Fruit fly (Drosophila melanogaster) whole organism, embryonic: Measurements from ENCODE around the gene Gs1l.

Source experiments
- Ada2b ChIP-seq: fragments of 200-800 bp; sonication (Bioruptor generic); IDR thresholded peaks from 2 replicates; pipeline ENCODE4 v1.3.6; 2022; ENCODE audit warnings: missing biosample characterization, missing genetic modification characterization
- Blimp-1 ChIP-seq: fragments of 200-800 bp; sonication (Bioruptor generic); optimal IDR thresholded peaks from 3 replicates; lab custom pipeline; 2018; ENCODE audit warnings: missing biosample characterization, missing genetic modification characterization, mild to moderate bottlenecking, moderate library complexity, missing genetic modification reagents
- Bteb2 ChIP-seq: fragments of 200-800 bp; sonication (Bioruptor generic); optimal IDR thresholded peaks from 2 replicates; lab custom pipeline; 2016; ENCODE audit warnings: missing biosample characterization, missing genetic modification characterization
- CG12155 ChIP-seq: fragments of 200-800 bp; sonication (Bioruptor generic); optimal IDR thresholded peaks from 3 replicates; lab custom pipeline; 2016; ENCODE audit warnings: missing biosample characterization, missing genetic modification characterization
- CG14667 ChIP-seq: fragments of 200-800 bp; sonication (Bioruptor generic); IDR thresholded peaks from 2 replicates; pipeline ENCODE4 v1.3.6; 2022; ENCODE audit warnings: missing biosample characterization, missing genetic modification characterization
- CG14710 ChIP-seq: fragments of 200-800 bp; sonication (Bioruptor generic); optimal IDR thresholded peaks from 3 replicates; lab custom pipeline; 2019; ENCODE audit warnings: missing biosample characterization, mild to moderate bottlenecking, missing genetic modification characterization, moderate library complexity
- CG15479 ChIP-seq: fragments of 200-800 bp; sonication (Bioruptor generic); optimal IDR thresholded peaks from 3 replicates; lab custom pipeline; 2019; ENCODE audit warnings: missing biosample characterization, mild to moderate bottlenecking, missing genetic modification characterization, moderate library complexity
- CG32532 ChIP-seq: fragments of 200-800 bp; sonication (Bioruptor generic); IDR thresholded peaks from 2 replicates; pipeline ENCODE4 v1.3.6; 2022; ENCODE audit warnings: missing biosample characterization, missing genetic modification characterization
- CG3407 ChIP-seq: fragments of 200-800 bp; sonication (Bioruptor generic); optimal IDR thresholded peaks from 2 replicates; lab custom pipeline; 2018; ENCODE audit warnings: missing biosample characterization, mild to moderate bottlenecking, missing genetic modification characterization
- CG34376 ChIP-seq: fragments of 200-800 bp; sonication (Bioruptor generic); optimal IDR thresholded peaks from 2 replicates; lab custom pipeline; 2018; ENCODE audit warnings: missing biosample characterization, mild to moderate bottlenecking, missing genetic modification characterization
- CG3995 ChIP-seq: fragments of 200-800 bp; sonication (Bioruptor generic); optimal IDR thresholded peaks from 3 replicates; lab custom pipeline; 2016; ENCODE audit warnings: missing biosample characterization, missing genetic modification characterization
- CG42726 ChIP-seq: fragments of 200-800 bp; sonication (Bioruptor generic); IDR thresholded peaks from 2 replicates; pipeline ENCODE4 v1.3.6; 2022; ENCODE audit warnings: missing biosample characterization, missing genetic modification characterization; ENCODE audit not compliant: partially characterized antibody
- CG6654 ChIP-seq: fragments of 200-800 bp; sonication (Bioruptor generic); optimal IDR thresholded peaks from 2 replicates; lab custom pipeline; 2017; ENCODE audit warnings: missing biosample characterization, mild to moderate bottlenecking, missing genetic modification characterization
- CG6765 ChIP-seq: fragments of 200-800 bp; sonication (Bioruptor generic); optimal IDR thresholded peaks from 3 replicates; lab custom pipeline; 2017; ENCODE audit warnings: missing biosample characterization, mild to moderate bottlenecking, missing genetic modification characterization
- CG6791 ChIP-seq: fragments of 200-800 bp; sonication (Bioruptor generic); IDR thresholded peaks from 3 replicates; pipeline ENCODE4 v1.3.6; 2022; ENCODE audit warnings: missing biosample characterization, missing genetic modification characterization; ENCODE audit not compliant: partially characterized antibody
- CG6854 ChIP-seq: fragments of 200-800 bp; sonication (Bioruptor generic); optimal IDR thresholded peaks from 3 replicates; lab custom pipeline; 2017; ENCODE audit warnings: missing biosample characterization, mild to moderate bottlenecking, missing genetic modification characterization
- CG7786 ChIP-seq: fragments of 200-800 bp; sonication (Bioruptor generic); optimal IDR thresholded peaks from 2 replicates; lab custom pipeline; 2016; ENCODE audit warnings: missing biosample characterization, missing genetic modification characterization
- CG8290 ChIP-seq, 3 experiments: fragments of 200-800 bp; sonication (Bioruptor generic); optimal IDR thresholded peaks; 2 replicates each; lab custom pipeline; 2016 to 2019; ENCODE audit warnings: missing biosample characterization in 3 of 3, missing genetic modification characterization in 3 of 3, mild to moderate bottlenecking in 2 of 3, moderate library complexity in 1 of 3
- CG8924 ChIP-seq: fragments of 200-800 bp; optimal IDR thresholded peaks from 3 replicates; lab custom pipeline; 2019; ENCODE audit warnings: missing biosample characterization, mild to moderate bottlenecking, missing genetic modification characterization, moderate library complexity
- CHES-1-like ChIP-seq: fragments of 200-800 bp; sonication (Bioruptor generic); optimal IDR thresholded peaks from 2 replicates; lab custom pipeline; 2016; ENCODE audit warnings: missing biosample characterization, missing genetic modification characterization
- D19A ChIP-seq: fragments of 200-800 bp; optimal IDR thresholded peaks from 3 replicates; lab custom pipeline; 2019; ENCODE audit warnings: missing biosample characterization, mild to moderate bottlenecking, missing genetic modification characterization, moderate library complexity
- Gsc ChIP-seq: fragments of 200-800 bp; sonication (Bioruptor generic); IDR thresholded peaks from 2 replicates; pipeline ENCODE4 v1.3.6; 2022; ENCODE audit warnings: missing biosample characterization, missing genetic modification characterization
- Gug ChIP-seq: fragments of 200-800 bp; sonication (Bioruptor generic); IDR thresholded peaks from 4 replicates; pipeline ENCODE4 v1.3.6; 2022; ENCODE audit warnings: missing biosample characterization, missing genetic modification characterization
- HmgZ ChIP-seq: fragments of 200-800 bp; sonication (Bioruptor generic); optimal IDR thresholded peaks from 2 replicates; lab custom pipeline; 2018; ENCODE audit warnings: missing biosample characterization, mild to moderate bottlenecking, missing genetic modification characterization
- Hr39 ChIP-seq: fragments of >200 bp; optimal IDR thresholded peaks from 2 replicates; lab custom pipeline; 2017
- Hr78 ChIP-seq, 2 experiments: fragments of 200-800 bp in 1 of 2; fragments of >200 bp in 1 of 2; sonication (Bioruptor generic) in 1 of 2; optimal IDR thresholded peaks; 2 replicates each; lab custom pipeline; 2017 to 2019; ENCODE audit warnings: missing biosample characterization in 2 of 2, missing genetic modification characterization in 2 of 2, mild to moderate bottlenecking in 1 of 2, moderate library complexity in 1 of 2
- Hsf ChIP-seq: fragments of 200-800 bp; sonication (Bioruptor generic); optimal IDR thresholded peaks from 3 replicates; lab custom pipeline; 2016; ENCODE audit warnings: missing biosample characterization, missing genetic modification characterization
- Mrtf ChIP-seq: fragments of 200-800 bp; sonication (Bioruptor generic); IDR thresholded peaks from 3 replicates; pipeline ENCODE4 v1.3.6; 2022; ENCODE audit warnings: missing biosample characterization, missing genetic modification characterization
- NC2α ChIP-seq: fragments of 200-800 bp; sonication (Bioruptor generic); optimal IDR thresholded peaks from 2 replicates; lab custom pipeline; 2016; ENCODE audit warnings: missing biosample characterization, missing genetic modification characterization
- NfI ChIP-seq: fragments of 200-800 bp; sonication (Bioruptor generic); optimal IDR thresholded peaks from 3 replicates; lab custom pipeline; 2018; ENCODE audit warnings: missing biosample characterization, mild to moderate bottlenecking, missing genetic modification characterization, moderate library complexity
- PHDP ChIP-seq: fragments of 200-800 bp; sonication (Bioruptor generic); optimal IDR thresholded peaks from 3 replicates; lab custom pipeline; 2018; ENCODE audit warnings: missing biosample characterization, mild to moderate bottlenecking, missing genetic modification characterization, moderate library complexity
- Rx ChIP-seq: fragments of 200-800 bp; sonication (Bioruptor generic); IDR thresholded peaks from 2 replicates; pipeline ENCODE4 v1.3.6; 2022; ENCODE audit warnings: missing biosample characterization, missing genetic modification characterization
- Sin3A ChIP-seq: fragments of >200 bp; optimal IDR thresholded peaks from 2 replicates; lab custom pipeline; 2018
- Ssrp ChIP-seq: fragments of 200-800 bp; sonication (Bioruptor generic); optimal IDR thresholded peaks from 2 replicates; lab custom pipeline; 2018; ENCODE audit warnings: missing biosample characterization, mild to moderate bottlenecking, missing genetic modification characterization, moderate library complexity
- YL-1 ChIP-seq: fragments of 200-800 bp; sonication (Bioruptor generic); optimal IDR thresholded peaks from 3 replicates; lab custom pipeline; 2017; ENCODE audit warnings: missing biosample characterization, mild to moderate bottlenecking, missing genetic modification characterization
- ara ChIP-seq: fragments of 200-800 bp; sonication (Bioruptor generic); IDR thresholded peaks from 2 replicates; pipeline ENCODE4 v1.3.6; 2022; ENCODE audit warnings: missing biosample characterization, missing genetic modification characterization
- btn ChIP-seq: fragments of 200-800 bp; sonication (Bioruptor generic); optimal IDR thresholded peaks from 2 replicates; lab custom pipeline; 2016; ENCODE audit warnings: missing biosample characterization, missing genetic modification characterization
- dimm ChIP-seq: fragments of 200-800 bp; sonication (Bioruptor generic); IDR thresholded peaks from 2 replicates; pipeline ENCODE4 v1.3.6; 2022; ENCODE audit warnings: missing biosample characterization, missing genetic modification characterization
- dmrt99B ChIP-seq: fragments of 200-800 bp; sonication (Bioruptor generic); optimal IDR thresholded peaks from 2 replicates; lab custom pipeline; 2018; ENCODE audit warnings: missing biosample characterization, mild to moderate bottlenecking, missing genetic modification characterization, moderate library complexity
- fru ChIP-seq: fragments of >200 bp; optimal IDR thresholded peaks from 2 replicates; lab custom pipeline; 2017
- gsb-n ChIP-seq: fragments of 200-800 bp; sonication (Bioruptor generic); optimal IDR thresholded peaks from 3 replicates; lab custom pipeline; 2018; ENCODE audit warnings: missing biosample characterization, mild to moderate bottlenecking, missing genetic modification characterization
- gt ChIP-seq: fragments of 200-800 bp; sonication (Bioruptor generic); IDR thresholded peaks from 2 replicates; pipeline ENCODE4 v1.3.6; 2022; ENCODE audit warnings: missing biosample characterization, missing genetic modification characterization
- jing ChIP-seq: fragments of 200-800 bp; sonication (Bioruptor generic); optimal IDR thresholded peaks from 2 replicates; lab custom pipeline; 2018; ENCODE audit warnings: missing biosample characterization, mild to moderate bottlenecking, missing genetic modification characterization
- kay ChIP-seq: fragments of 200-800 bp; sonication (Bioruptor generic); optimal IDR thresholded peaks from 2 replicates; lab custom pipeline; 2016; ENCODE audit warnings: missing biosample characterization, missing genetic modification characterization
- lov ChIP-seq, 2 experiments: fragments of 200-800 bp in 1 of 2; fragments of >200 bp in 1 of 2; sonication (Bioruptor generic) in 1 of 2; IDR thresholded peaks in 1 of 2; optimal IDR thresholded peaks in 1 of 2; 2 replicates in 1 of 2; 3 replicates in 1 of 2; pipeline versions ENCODE4 v1.3.6 to Lab custom; 2017 to 2022; ENCODE audit warnings: missing biosample characterization in 1 of 2, missing genetic modification characterization in 1 of 2
- luna ChIP-seq: fragments of 200-800 bp; sonication (Bioruptor generic); optimal IDR thresholded peaks from 2 replicates; lab custom pipeline; 2016; ENCODE audit warnings: missing biosample characterization, missing genetic modification characterization
- schlank ChIP-seq: fragments of 200-800 bp; sonication (Bioruptor generic); optimal IDR thresholded peaks from 2 replicates; lab custom pipeline; 2018; ENCODE audit warnings: missing biosample characterization, mild to moderate bottlenecking, missing genetic modification characterization
- sens-2 ChIP-seq: fragments of 200-800 bp; sonication (Bioruptor generic); IDR thresholded peaks from 2 replicates; pipeline ENCODE4 v1.3.6; 2022; ENCODE audit warnings: missing biosample characterization, missing genetic modification characterization
- slp2 ChIP-seq: fragments of 200-800 bp; sonication (Bioruptor generic); optimal IDR thresholded peaks from 2 replicates; lab custom pipeline; 2016; ENCODE audit warnings: missing biosample characterization, missing genetic modification characterization
- sug ChIP-seq: fragments of 200-800 bp; optimal IDR thresholded peaks from 2 replicates; lab custom pipeline; 2019; ENCODE audit warnings: missing biosample characterization, mild to moderate bottlenecking, missing genetic modification characterization, moderate library complexity
- tap ChIP-seq: fragments of 200-800 bp; optimal IDR thresholded peaks from 3 replicates; lab custom pipeline; 2019; ENCODE audit warnings: missing biosample characterization, mild to moderate bottlenecking, missing genetic modification characterization, moderate library complexity
- zfh2 ChIP-seq: fragments of 200-800 bp; sonication (Bioruptor generic); optimal IDR thresholded peaks from 2 replicates; lab custom pipeline; 2016; ENCODE audit warnings: missing biosample characterization, missing genetic modification characterization

Gene Gs1l

dm6 chr2L:4463323-4463722, 6.7 kb upstream of the Gs1l start, which contains the start of the genes CG15443 and Paris (continued):
- no peak for TF ChIP-seq Hr78 (GFP tag; optimal IDR thresholded peaks at IDR 0.05; lab: Kevin White, UChicago)
- peak; percentile 49 for TF ChIP-seq CG34376 (GFP tag; lab: Kevin White, UChicago)
- no peak for TF ChIP-seq CG3407 (GFP tag; lab: Kevin White, UChicago)
- no peak for TF ChIP-seq YL-1 (GFP tag; lab: Kevin White, UChicago)
- TF ChIP-seq Sin3A (lab: Kevin White, UChicago), result no peak
- TF ChIP-seq gsb-n (tag; lab: Kevin White, UChicago), result no peak
- no peak for TF ChIP-seq kay (GFP tag; lab: Kevin White, UChicago)
- no peak for TF ChIP-seq fru
- no peak for TF ChIP-seq CG42726 (GFP tag; lab: Robert Waterston, UW)
- TF ChIP-seq Hr39 (lab: Kevin White, UChicago), result no peak
- TF ChIP-seq PHDP (tag; lab: Kevin White, UChicago), result no peak
- no peak for TF ChIP-seq D19A (tag; lab: Kevin White, UChicago)
- no peak for TF ChIP-seq Hsf (GFP tag; lab: Kevin White, UChicago)
- TF ChIP-seq CHES-1-like (GFP tag; lab: Kevin White, UChicago), result no peak
- TF ChIP-seq Gsc (GFP tag; lab: Robert Waterston, UW), result no peak
- no peak for TF ChIP-seq lov (optimal IDR thresholded peaks at IDR 0.05; lab: Kevin White, UChicago)
- TF ChIP-seq lov (GFP tag; IDR thresholded peaks at IDR 0.05; lab: Robert Waterston, UW), result no peak
- no peak for TF ChIP-seq CG15479 (GFP tag; lab: Kevin White, UChicago)
- no peak for TF ChIP-seq CG7786
- no peak for TF ChIP-seq jing
- no peak for TF ChIP-seq tap (tag; lab: Kevin White, UChicago)
- TF ChIP-seq CG14710 (tag; lab: Kevin White, UChicago), result peak; percentile 60
- TF ChIP-seq zfh2, result no peak
- no peak for TF ChIP-seq slp2 (GFP tag; lab: Kevin White, UChicago)
- TF ChIP-seq NC2α (GFP tag; lab: Kevin White, UChicago), result no peak
- TF ChIP-seq CG6654 (GFP tag; lab: Kevin White, UChicago), result no peak
- no peak for TF ChIP-seq CG6765
- TF ChIP-seq HmgZ (tag; lab: Kevin White, UChicago), result peak; percentile 9

- TF ChIP-seq CG3995 (GFP tag; lab: Kevin White, UChicago) (peak; percentile 4), CG8290 (GFP tag; optimal IDR thresholded peaks at IDR 0.05; lab: Kevin White, UChicago) (peak; percentile 16), CG8290 (tag; optimal IDR thresholded peaks at IDR 0.05; lab: Kevin White, UChicago) (peak in 1 of 2 experiments; percentile 36), schlank (tag; lab: Kevin White, UChicago) (no peak), Ada2b (GFP tag; lab: Robert Waterston, UW) (no peak), zfh2 (peak; percentile 15), sug (tag; lab: Kevin White, UChicago) (peak; percentile 60), Mrtf (GFP tag; lab: Robert Waterston, UW) (no peak), luna (GFP tag; lab: Kevin White, UChicago) (no peak), Blimp-1 (no peak), dmrt99B (tag; lab: Kevin White, UChicago) (peak; percentile 15), ara (no peak), btn (GFP tag; lab: Kevin White, UChicago) (no peak), CG12155 (peak; percentile 20), NfI (peak; percentile 40), Ssrp (no peak), CG6791 (GFP tag; lab: Robert Waterston, UW) (no peak), CG14667 (GFP tag; lab: Robert Waterston, UW) (no peak), Rx (GFP tag; lab: Robert Waterston, UW) (0 out of 2 replicates have a peak, but pooled peaks have one; percentile 14), Gug (GFP tag; lab: Robert Waterston, UW) (no peak), CG6854 (no peak), sens-2 (GFP tag; lab: Robert Waterston, UW) (no peak), CG8924 (tag; lab: Kevin White, UChicago) (peak; percentile 56), gt (GFP tag; lab: Robert Waterston, UW) (no peak), CG32532 (peak; percentile 49), dimm (GFP tag; lab: Robert Waterston, UW) (no peak), Bteb2 (GFP tag; lab: Kevin White, UChicago) (no peak)
Measured at dm6 chr2L:4459543-4459942, 2.9 kb upstream of the Gs1l start, which contains the start of the genes mRpL27 and CG15435. Gene mRpL27 (minus strand): TSS chr2L:4459638. Gene CG15435 (plus strand): TSS chr2L:4459729.
